Fruit fly (Drosophila melanogaster): ENCODE measurements around the gene ko.
A peak's percentile ranks its signal among the peaks of the same experiment; 100 is the strongest.

Gene ko

DNA sequence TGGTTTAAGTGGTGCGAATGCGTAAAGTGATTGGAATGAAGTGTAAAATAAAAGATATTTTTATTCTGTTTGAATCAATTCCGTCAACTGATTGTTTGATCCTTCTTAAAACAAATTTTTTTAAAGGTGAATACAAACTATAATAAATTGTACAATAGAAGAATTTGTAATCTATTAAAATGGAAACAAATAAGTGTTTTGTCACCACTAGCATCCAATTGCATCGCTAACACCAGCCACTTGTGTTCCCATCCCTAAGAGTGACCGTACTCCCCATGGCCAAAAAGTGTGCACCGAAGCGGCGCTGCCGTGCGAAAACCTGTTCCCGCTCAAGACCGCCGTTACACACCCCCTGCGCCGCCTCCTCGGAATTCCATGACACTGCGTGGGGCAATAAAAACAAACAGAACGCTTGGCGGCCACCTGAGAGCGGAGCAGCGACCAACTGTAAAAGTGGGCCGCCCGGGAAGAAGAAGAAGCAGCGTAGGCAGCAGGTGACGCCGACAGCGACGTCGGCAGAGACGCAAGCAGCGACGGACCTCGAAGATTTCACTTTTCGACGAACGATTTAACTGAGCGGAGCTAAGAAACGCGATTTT, 103.2 kb downstream of the ko start, which contains the start of gene Pdss2 (continued):
- TF ChIP-seq Atf6 (GFP tag; IDR thresholded peaks at IDR 0.05) (peak; percentile 57; the same call in 1 of the 2 replicates), vfl (GFP tag; optimal IDR thresholded peaks at IDR 0.05) (peak; percentile 61), pan (optimal IDR thresholded peaks at IDR 0.05) (no peak), pan (GFP tag; optimal IDR thresholded peaks at IDR 0.05 in 1 of 2, IDR thresholded peaks at IDR 0.05 in 1 of 2) (peak in 1 of 2 experiments; percentile 80), CG13775 (GFP tag; optimal IDR thresholded peaks at IDR 0.05) (peak; percentile 85), CG1529 (GFP tag; optimal IDR thresholded peaks at IDR 0.05) (peak; percentile 37), Mes4 (GFP tag; optimal IDR thresholded peaks at IDR 0.05) (peak; percentile 66), eve (GFP tag; optimal IDR thresholded peaks at IDR 0.05) (no peak), hth (optimal IDR thresholded peaks at IDR 0.05) (no peak), CG7745 (tag; optimal IDR thresholded peaks at IDR 0.05) (no peak), Nf-YA (GFP tag; IDR thresholded peaks at IDR 0.05) (no peak), bab2 (GFP tag; optimal IDR thresholded peaks at IDR 0.05) (peak; percentile 71), luna (GFP tag; optimal IDR thresholded peaks at IDR 0.05) (peak; percentile 59), HHEX (GFP tag; optimal IDR thresholded peaks at IDR 0.05) (peak; percentile 56), Stat92E (GFP tag; optimal IDR thresholded peaks at IDR 0.05) (peak in 1 of 3 experiments; percentile 75), dpn (GFP tag; optimal IDR thresholded peaks at IDR 0.05) (peak; percentile 65 to 71), Aef1 (GFP tag; IDR thresholded peaks at IDR 0.05) (peak; percentile 78), D (optimal IDR thresholded peaks at IDR 0.05) (no peak), D (GFP tag; optimal IDR thresholded peaks at IDR 0.05) (peak; percentile 1), CG6254 (GFP tag; optimal IDR thresholded peaks at IDR 0.05) (peak; percentile 17), CG8290 (GFP tag; optimal IDR thresholded peaks at IDR 0.05) (peak; percentile 52), CG8290 (tag; optimal IDR thresholded peaks at IDR 0.05) (peak in 1 of 2 experiments; percentile 80), CG13624 (GFP tag; optimal IDR thresholded peaks at IDR 0.05) (peak; percentile 62), sisA (GFP tag; IDR thresholded peaks at IDR 0.05) (peak; percentile 80), MESR4 (GFP tag; optimal IDR thresholded peaks at IDR 0.05) (peak; percentile 96), so (GFP tag; IDR thresholded peaks at IDR 0.05) (peak; percentile 53; the same call in 1 of the 3 replicates), row (GFP tag; IDR thresholded peaks at IDR 0.05) (peak; percentile 92), Dip2 (GFP tag; IDR thresholded peaks at IDR 0.05) (no peak), CG1603 (tag; optimal IDR thresholded peaks at IDR 0.05) (peak; percentile 59), CG6791 (GFP tag; IDR thresholded peaks at IDR 0.05; ENCODE audit: partially characterized antibody) (peak; percentile 78), CG32532 (GFP tag; IDR thresholded peaks at IDR 0.05) (peak; percentile 82), Atf3 (GFP tag; optimal IDR thresholded peaks at IDR 0.05) (peak; percentile 64), gcm (GFP tag; optimal IDR thresholded peaks at IDR 0.05) (no peak), exex (tag; optimal IDR thresholded peaks at IDR 0.05) (no peak), cas (GFP tag; IDR thresholded peaks at IDR 0.05) (peak; percentile 46; the same call in 1 of the 2 replicates), CG43689 (GFP tag; IDR thresholded peaks at IDR 0.05) (peak; percentile 52), chif (GFP tag; optimal IDR thresholded peaks at IDR 0.05) (peak in 1 of 2 experiments; percentile 65), h (optimal IDR thresholded peaks at IDR 0.05) (no peak), CG7556 (GFP tag; optimal IDR thresholded peaks at IDR 0.05) (peak; percentile 60), ham (GFP tag; IDR thresholded peaks at IDR 0.05) (0 out of 2 replicates have a peak, but pooled peaks have one; percentile 5), Doc2 (GFP tag; IDR thresholded peaks at IDR 0.05) (no peak), Mad (GFP tag; optimal IDR thresholded peaks at IDR 0.05) (peak; percentile 51), Eip74EF (GFP tag; optimal IDR thresholded peaks at IDR 0.05) (peak in 1 of 2 experiments; percentile 47), lola (GFP tag; optimal IDR thresholded peaks at IDR 0.05) (peak in 1 of 3 experiments; percentile 73), crp (GFP tag; optimal IDR thresholded peaks at IDR 0.05) (no peak), Fer1 (GFP tag; optimal IDR thresholded peaks at IDR 0.05) (peak; percentile 47), CG4328 (GFP tag; optimal IDR thresholded peaks at IDR 0.05) (peak; percentile 53), cato (GFP tag; optimal IDR thresholded peaks at IDR 0.05; ENCODE audit: borderline replicate concordance) (peak; percentile 25), CG6689 (GFP tag; IDR thresholded peaks at IDR 0.05) (peak; percentile 70), kni (GFP tag; optimal IDR thresholded peaks at IDR 0.05) (peak; percentile 98)
